Worm (Caenorhabditis elegans) whole organism, L4/young adult: Measurements from ENCODE around the gene aly-3.
A peak's percentile ranks its signal among the peaks of the same experiment; 100 is the strongest.

ENCODE experiments used
- W03F9.2 ChIP-seq: fragments of 150-350 bp; optimal IDR thresholded peaks from 2 replicates; lab custom pipeline; 2014; ENCODE audit warnings: missing biosample characterization, missing genetic modification characterization
- dao-5 ChIP-seq: sonication (generic microtip); optimal IDR thresholded peaks from 2 replicates; lab custom pipeline; 2016; ENCODE audit warnings: missing genotype, missing genetic modification characterization, moderate library complexity, missing compliant biosample characterization
- him-1 ChIP-seq: sonication (generic microtip); optimal IDR thresholded peaks from 2 replicates; lab custom pipeline; 2016; ENCODE audit warnings: missing genotype, missing genetic modification reagents, missing genetic modification characterization, missing compliant biosample characterization

The aly-3 gene

DNA sequence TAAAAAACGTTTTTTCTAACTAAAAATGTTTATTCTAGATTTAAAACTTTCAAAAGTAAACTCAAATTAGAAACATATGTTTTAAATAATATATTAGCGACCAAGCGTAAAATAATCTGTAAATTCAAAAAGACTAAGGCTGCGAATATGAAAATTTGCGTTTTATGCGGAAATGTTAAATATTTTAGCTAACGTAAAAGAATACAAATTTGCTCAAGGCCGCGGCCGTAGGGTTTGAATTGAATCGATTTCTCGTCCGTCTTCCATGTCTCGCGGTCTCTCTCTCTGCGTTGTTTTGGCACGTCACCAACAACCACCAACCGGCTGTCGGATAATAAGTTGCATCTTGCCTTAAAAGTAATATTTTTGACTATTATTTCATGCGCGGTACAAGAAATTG lies 29.3 kb upstream of the aly-3 start, which contains the start of gene F11A10.5:
F11A10.5 (plus strand) TSS at position 301 of the 400 bp plus-strand sequence.
- TF ChIP-seq dao-5 (tag; lab: Kevin White, UChicago) (no peak), W03F9.2 (no peak), him-1 (tag; lab: Kevin White, UChicago) (no peak)

DNA sequence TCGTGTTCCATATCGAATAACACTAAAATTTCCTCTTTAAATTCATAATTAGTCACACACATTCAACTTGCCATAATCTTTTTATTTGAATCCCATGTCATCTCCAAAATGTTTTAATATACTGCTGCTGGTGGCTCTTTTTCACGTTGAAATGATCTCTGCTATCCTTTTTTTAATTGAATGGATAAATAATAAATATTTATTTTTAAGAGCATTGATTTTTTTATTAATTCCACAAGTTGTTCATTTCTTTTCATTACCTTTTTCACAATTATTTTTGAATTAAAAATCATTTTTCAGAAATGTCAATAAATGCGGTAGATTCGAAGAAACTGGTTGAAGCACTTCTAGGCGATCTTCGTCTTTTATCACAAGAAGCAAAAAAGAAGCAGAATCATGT lies 26.6 kb upstream of the aly-3 start, which contains the start of gene mon-2:
mon-2 (plus strand) TSS at position 301 of the 400 bp plus-strand sequence.
- TF ChIP-seq W03F9.2 (no peak), dao-5 (tag; lab: Kevin White, UChicago) (no peak), him-1 (tag; lab: Kevin White, UChicago) (no peak)

DNA sequence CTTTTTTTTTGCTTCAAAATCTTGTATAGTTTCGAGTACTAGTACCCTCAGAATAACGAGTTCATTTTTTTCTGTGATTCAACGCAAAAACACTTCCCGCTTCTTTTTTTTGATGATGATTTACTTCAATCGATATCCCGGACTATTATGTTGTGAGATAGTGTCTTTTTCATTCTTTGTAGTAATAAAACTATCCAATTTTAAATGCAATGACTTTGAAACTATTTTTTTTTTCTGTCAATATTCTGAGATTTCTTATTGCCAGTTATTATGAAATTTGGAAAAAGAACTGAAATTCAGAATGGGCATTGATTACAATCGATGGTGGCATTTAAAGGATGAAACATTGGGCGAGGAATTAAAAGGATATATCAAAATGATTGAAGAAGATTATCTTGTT lies 17.5 kb upstream of the aly-3 start, which contains the start of gene M18.3:
M18.3 (plus strand) TSS at position 301 of the 400 bp plus-strand sequence.
- TF ChIP-seq W03F9.2 (no peak), him-1 (tag; lab: Kevin White, UChicago) (no peak), dao-5 (tag; lab: Kevin White, UChicago) (no peak)

DNA sequence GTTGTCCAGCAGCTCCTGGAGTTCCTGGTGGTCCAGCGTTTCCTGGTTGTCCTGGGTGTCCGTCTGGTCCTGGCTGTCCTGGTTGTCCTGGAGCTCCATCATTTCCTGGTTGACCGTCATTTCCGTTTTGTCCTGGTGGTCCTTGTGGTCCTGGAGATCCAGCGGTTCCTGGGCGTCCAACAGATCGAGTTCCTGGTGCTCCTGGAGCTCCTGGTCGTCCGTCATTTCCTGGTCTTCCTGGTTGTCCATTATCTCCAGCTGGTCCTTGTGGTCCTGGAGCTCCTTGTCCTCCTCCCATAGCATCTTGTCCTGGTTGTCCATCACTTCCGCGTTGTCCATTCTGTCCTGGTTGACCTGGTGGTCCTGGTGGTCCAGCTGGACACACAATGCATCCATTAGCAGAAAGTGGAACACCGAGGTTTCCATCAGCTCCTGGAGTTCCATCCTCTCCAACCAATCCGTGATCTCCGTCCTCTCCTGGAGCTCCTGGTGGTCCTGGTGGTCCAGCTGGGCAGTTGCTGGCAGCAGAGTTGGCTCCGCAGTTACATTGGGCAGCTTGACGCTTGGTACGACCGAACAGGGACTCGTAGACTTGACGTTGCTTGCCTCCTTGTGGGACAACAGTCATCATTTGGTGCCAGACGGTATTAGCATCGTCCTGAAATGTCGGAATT lies 14.0 kb upstream of the aly-3 start:
- TF ChIP-seq W03F9.2 (no peak), dao-5 (tag; lab: Kevin White, UChicago) (no peak)

DNA sequence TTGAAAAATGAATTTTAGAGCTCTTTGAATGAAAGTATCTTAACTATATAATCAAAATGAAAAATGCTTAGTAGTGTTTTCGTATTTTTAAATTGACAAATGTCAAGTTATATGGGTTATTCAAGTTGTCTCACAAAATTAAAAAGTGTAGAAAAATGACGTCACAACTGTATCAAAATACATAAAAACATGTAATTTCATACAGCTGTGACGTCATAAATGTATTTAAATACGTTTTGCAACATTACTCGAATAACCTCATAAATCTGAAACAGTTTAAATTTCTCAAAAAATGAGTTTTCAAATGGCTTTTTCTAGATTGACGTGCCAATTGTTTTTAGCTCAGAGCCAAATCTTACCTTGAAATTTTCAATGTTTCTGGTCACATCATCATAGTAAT lies 13.3 kb upstream of the aly-3 start:
- TF ChIP-seq W03F9.2 (no peak), dao-5 (tag; lab: Kevin White, UChicago) (no peak), him-1 (tag; lab: Kevin White, UChicago) (no peak)

DNA sequence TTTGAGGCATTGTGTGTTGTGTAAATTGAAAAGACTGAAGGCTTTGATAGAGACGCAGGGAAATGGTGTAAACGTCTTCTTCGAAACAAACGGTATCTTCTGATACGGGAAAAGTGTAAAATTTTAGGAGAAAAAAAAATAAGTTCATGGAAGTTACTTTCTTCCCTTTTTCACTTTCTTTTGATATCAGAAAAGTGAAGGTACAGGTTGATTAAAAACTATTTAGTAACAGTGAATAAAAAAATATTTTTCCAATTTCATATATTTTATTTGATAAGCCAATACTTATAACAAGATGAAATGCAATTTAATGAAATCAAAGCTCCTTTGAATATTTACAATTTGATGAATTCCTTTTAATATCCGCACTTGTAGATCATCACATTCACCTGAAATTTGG lies 12.7 kb upstream of the aly-3 start, which contains the start of gene col-129:
col-129 (minus strand) TSS at position 101 of the 400 bp plus-strand sequence.
- TF ChIP-seq W03F9.2 (no peak), dao-5 (tag; lab: Kevin White, UChicago) (no peak), him-1 (tag; lab: Kevin White, UChicago) (no peak)

DNA sequence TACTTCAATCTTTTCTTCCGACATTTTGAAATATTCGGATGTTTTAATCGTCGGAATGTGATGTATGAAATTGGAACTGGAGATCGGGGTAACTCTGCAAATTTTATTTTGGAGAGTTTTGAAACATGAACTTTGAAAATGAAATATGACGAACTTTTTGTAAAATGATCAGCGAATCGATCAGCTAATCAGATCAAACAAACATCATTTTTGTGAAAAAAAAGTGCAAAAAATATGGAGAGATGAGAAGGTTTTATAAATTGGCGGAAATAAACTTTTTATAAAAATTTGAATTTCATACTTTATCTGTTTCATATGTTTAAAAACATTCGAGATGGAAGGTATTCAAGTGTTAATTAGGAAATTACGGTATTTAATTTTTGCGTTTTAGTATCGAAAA lies 11.6 kb upstream of the aly-3 start, which contains the start of gene dlc-2:
dlc-2 (minus strand) TSS at position 101 of the 400 bp plus-strand sequence.
- no peak for TF ChIP-seq W03F9.2
- no peak for TF ChIP-seq dao-5 (tag; lab: Kevin White, UChicago)
- TF ChIP-seq him-1 (tag; lab: Kevin White, UChicago): no peak

DNA sequence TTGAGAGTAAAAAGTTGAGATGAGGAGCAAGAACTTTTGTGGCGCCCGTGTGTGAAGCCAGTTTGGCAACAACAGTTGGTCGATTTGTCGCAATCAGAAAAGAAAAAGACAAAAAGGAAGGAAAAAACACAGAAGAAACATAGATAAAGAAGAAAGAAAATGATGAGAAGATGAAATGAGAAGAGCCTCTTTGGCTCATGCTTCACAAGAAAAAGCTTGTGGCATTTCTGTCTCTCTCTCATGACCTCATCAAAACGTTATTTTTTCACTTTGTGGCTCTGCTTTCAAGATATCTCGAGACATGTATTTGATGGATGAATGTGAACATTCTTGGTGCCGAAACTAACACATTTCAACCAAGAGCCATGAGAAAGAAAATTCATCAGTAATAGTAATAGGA lies 10.0 kb upstream of the aly-3 start:
- no peak for TF ChIP-seq W03F9.2
- no peak for TF ChIP-seq dao-5 (tag; lab: Kevin White, UChicago)
- TF ChIP-seq him-1 (tag; lab: Kevin White, UChicago): no peak

DNA sequence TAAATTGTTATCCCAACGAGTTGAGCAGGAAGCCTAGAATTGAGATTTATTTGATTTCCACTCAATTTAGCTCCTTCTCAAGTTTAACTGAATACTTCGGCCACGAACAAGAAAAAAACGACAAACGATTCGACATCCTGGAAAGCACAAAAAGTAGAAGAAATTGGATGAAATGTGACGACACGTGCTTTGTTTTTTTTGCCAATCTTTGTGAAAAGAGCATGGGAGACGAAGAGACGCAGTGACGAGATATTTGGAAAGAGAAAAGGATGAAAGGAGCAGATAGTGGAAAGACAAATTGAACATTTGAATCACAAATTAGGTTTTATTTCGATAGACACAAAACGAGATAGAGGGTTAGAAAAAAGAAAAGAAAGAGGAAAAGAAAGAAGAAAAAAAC lies 8.6 kb upstream of the aly-3 start:
- TF ChIP-seq W03F9.2 (no peak), him-1 (tag; lab: Kevin White, UChicago) (no peak), dao-5 (tag; lab: Kevin White, UChicago) (no peak)

DNA sequence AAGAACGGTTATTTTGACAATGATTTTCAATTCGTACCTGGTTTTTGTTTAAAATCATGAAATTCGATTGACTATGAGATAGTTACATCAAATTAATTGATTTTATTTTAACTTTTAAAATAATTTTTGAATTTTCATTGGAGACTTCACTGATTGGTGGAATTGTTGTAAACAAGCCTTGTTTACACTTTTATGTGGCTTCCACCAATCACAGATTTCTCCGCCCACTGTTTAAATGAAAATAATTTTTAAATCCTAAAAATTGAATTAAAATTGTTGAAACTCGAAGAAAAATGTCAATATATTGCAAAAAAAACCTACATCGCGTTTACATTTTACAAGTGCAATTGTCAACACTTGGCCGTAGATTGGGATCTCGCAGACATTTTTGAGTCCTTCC lies 2.5 kb upstream of the aly-3 start:
- TF ChIP-seq dao-5 (tag; lab: Kevin White, UChicago) (no peak), him-1 (tag; lab: Kevin White, UChicago) (no peak), W03F9.2 (no peak)

DNA sequence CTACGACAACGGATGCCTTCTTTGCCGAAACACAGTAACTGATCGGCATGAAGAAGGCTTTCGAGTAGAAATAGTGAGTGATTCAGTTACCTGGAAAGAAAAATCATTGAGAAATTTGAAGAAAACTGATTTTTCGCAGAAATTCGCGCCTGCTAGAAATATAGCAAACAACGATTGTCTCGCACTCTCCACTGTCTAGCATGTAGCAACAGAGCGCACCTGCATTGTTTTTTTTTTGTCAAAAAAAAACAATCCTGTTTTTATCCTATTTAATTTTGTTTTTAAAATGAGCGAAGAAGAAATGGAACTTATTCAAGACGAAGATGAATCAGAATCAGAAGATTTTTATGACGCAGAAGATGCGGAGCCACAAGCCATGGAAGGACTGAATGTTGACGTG lies 2.0 kb upstream of the aly-3 start, which contains the start of the genes ddb-1 and M18.6:
ddb-1 (minus strand) TSS at position 90 of the 400 bp plus-strand sequence.
M18.6 (plus strand) TSS at position 235 of the 400 bp plus-strand sequence.
- no peak for TF ChIP-seq dao-5 (tag; lab: Kevin White, UChicago)
- peak; percentile 53 for TF ChIP-seq W03F9.2

DNA sequence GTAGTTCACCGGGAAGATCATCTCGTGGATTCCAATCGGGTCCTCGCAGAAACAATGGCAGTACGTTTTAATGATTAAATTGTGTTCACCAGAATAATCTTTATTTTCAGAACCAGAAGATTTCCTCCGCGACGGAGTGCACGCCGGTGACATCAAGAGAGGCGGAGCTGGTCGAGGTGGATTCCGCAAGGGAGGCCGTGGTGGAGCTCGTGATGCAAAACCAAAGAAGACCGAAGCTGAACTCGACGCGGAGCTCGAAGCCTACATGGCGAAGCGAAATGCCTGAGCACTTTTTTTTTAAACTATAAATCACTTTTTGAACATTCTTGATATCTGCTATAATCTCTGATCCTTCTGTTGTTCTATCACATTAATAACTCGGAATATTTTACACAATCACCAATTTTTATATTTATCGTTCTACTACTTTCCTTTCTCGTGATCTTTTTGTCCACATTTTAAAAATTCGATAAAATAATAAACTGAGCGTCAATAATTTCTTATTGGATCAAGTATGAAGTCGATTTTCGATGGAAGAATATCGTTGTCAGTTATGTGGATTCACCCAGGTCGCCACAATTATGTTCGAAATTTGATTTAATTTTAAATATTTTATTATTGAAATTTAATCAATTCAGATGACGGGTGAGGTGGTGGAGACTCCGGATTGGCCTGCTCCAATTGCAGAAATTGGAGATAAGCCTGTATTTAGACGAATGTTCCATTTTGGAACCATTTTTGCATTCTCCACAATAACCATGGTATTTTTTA lies 1.4 kb downstream of the aly-3 start, which contains the start of gene dhhc-6:
dhhc-6 (plus strand) TSS at position 639 of the 771 bp plus-strand sequence.
- TF ChIP-seq dao-5 (tag; lab: Kevin White, UChicago): no peak
- TF ChIP-seq him-1 (tag; lab: Kevin White, UChicago): no peak
- no peak for TF ChIP-seq W03F9.2

DNA sequence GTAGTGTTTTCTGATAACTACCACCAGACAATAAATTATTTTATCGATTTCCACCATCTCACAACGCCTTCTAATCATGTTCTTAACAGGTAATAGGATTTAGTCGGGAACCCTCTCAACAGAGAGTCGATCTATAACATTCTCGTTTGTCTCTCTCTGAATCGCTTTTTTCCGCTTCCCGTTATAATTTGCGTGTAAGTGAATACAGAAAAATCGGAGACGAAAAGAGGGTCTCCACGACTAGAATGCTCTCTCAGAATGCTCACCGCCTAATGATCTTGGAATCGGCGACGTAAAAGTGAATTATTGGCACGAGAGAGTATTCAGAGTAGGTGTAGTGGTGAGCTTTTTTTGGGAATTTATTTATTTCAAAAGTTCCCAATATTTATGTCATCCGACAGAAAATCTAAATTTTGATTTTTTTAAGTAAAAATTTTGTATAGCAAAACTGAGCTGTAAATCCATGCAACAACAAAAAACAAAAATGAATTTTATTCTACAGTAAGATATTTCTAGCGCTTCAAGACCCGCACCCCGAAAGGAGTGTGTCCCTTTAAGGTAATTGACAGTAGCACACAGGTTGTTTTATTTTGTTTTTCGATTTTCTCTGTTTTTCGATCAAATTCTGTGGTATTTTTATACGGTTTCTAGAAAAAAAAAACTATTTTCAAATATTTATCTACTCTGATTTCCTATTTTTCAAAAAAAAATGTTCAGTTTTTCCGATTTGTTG lies 3.8 kb downstream of the aly-3 start:
- TF ChIP-seq W03F9.2 (no peak), him-1 (tag; lab: Kevin White, UChicago) (no peak), dao-5 (tag; lab: Kevin White, UChicago) (no peak)
